Worm (Caenorhabditis elegans) whole organism, midembryonic: ENCODE measurements around the gene fbxa-75.

Experiments used
- T22C8.4 ChIP-seq: fragments of 200-800 bp; sonication (Bioruptor generic); IDR thresholded peaks from 2 replicates; pipeline ENCODE4 v1.3.6; 2022; ENCODE audit warnings: missing genetic modification characterization, missing compliant biosample characterization
- cog-1 ChIP-seq: sonication (generic microtip); optimal IDR thresholded peaks from 2 replicates; lab custom pipeline; 2016; ENCODE audit warnings: missing genetic modification characterization, missing compliant biosample characterization
- flt-1 ChIP-seq: fragments of 200-800 bp; sonication (Bioruptor generic); IDR thresholded peaks from 2 replicates; pipeline ENCODE4 v1.3.6; 2022; ENCODE audit warnings: missing genetic modification characterization, missing compliant biosample characterization
- klf-2 ChIP-seq: fragments of 200-800 bp; sonication (Bioruptor generic); conservative IDR thresholded peaks from 2 replicates; pipeline ENCODE4 v1.3.6; 2022; ENCODE audit warnings: missing genetic modification reagents, missing genetic modification characterization, missing compliant biosample characterization
- med-1 ChIP-seq: sonication (generic microtip); optimal IDR thresholded peaks from 2 replicates; lab custom pipeline; 2017; ENCODE audit warnings: missing genetic modification characterization, mild to moderate bottlenecking, missing compliant biosample characterization, antibody characterized with exemption, missing genetic modification reagents; ENCODE audit not compliant: insufficient read depth
- ref-1 ChIP-seq: fragments of 200-800 bp; sonication (Bioruptor generic); conservative IDR thresholded peaks from 2 replicates; pipeline ENCODE4 v1.3.6; 2022; ENCODE audit warnings: missing genetic modification reagents, missing genetic modification characterization, missing compliant biosample characterization
- tab-1 ChIP-seq: fragments of 200-800 bp; sonication (Bioruptor generic); IDR thresholded peaks from 2 replicates; pipeline ENCODE4 v1.3.6; 2022; ENCODE audit warnings: missing genetic modification characterization, missing compliant biosample characterization
- ztf-23 ChIP-seq: fragments of 200-800 bp; sonication (Bioruptor generic); IDR thresholded peaks from 2 replicates; pipeline ENCODE4 v1.3.6; 2022; ENCODE audit warnings: missing genetic modification reagents, missing genetic modification characterization, missing compliant biosample characterization
- ztf-29 ChIP-seq: fragments of 200-800 bp; sonication (Bioruptor generic); IDR thresholded peaks from 2 replicates; pipeline ENCODE4 v1.3.6; 2022; ENCODE audit warnings: missing genetic modification reagents, missing genetic modification characterization, missing compliant biosample characterization

fbxa-75 gene

DNA sequence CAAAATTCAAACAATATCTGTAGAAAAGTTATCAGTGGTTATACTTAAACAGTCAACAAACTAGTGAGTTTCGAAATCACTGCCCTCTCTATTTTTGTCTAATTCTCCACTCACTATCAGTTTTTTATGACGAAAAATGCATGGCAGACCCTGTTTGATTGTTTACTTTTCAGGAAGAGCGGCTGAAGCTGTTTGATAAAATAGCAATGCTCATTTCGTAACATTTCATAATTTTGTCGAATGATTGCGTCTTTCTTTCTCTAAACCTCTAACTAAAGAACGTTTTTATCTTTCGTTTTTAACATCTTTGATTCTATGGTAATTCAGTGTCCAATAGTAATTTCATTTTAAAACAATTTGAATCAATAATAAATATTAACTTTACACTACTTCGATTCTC, 24.3 kb upstream of the fbxa-75 start:
- no peak for TF ChIP-seq ztf-23 (GFP tag; lab: Robert Waterston, UW)
- no peak for TF ChIP-seq ref-1 (GFP tag; lab: Robert Waterston, UW)
- no peak for TF ChIP-seq klf-2 (GFP tag; lab: Robert Waterston, UW)
- TF ChIP-seq flt-1 (GFP tag; lab: Robert Waterston, UW), result no peak
- TF ChIP-seq cog-1 (tag; lab: Kevin White, UChicago), result no peak
- TF ChIP-seq ztf-29 (GFP tag; lab: Robert Waterston, UW), result no peak
- TF ChIP-seq med-1, result no peak
- no peak for TF ChIP-seq T22C8.4 (GFP tag; lab: Robert Waterston, UW)
- TF ChIP-seq tab-1 (GFP tag; lab: Robert Waterston, UW), result no peak

ce11 chrIII:1284584-1285046, 18.9 kb upstream of the fbxa-75 start, which contains the start of gene fbxa-37:
fbxa-37 (plus strand) TSS chrIII:1284996.
- TF ChIP-seq cog-1 (tag; lab: Kevin White, UChicago) (no peak), ztf-23 (GFP tag; lab: Robert Waterston, UW) (no peak), ztf-29 (GFP tag; lab: Robert Waterston, UW) (no peak), klf-2 (GFP tag; lab: Robert Waterston, UW) (no peak), med-1 (no peak), tab-1 (GFP tag; lab: Robert Waterston, UW) (no peak), ref-1 (GFP tag; lab: Robert Waterston, UW) (no peak), T22C8.4 (GFP tag; lab: Robert Waterston, UW) (no peak), flt-1 (GFP tag; lab: Robert Waterston, UW) (no peak)

DNA sequence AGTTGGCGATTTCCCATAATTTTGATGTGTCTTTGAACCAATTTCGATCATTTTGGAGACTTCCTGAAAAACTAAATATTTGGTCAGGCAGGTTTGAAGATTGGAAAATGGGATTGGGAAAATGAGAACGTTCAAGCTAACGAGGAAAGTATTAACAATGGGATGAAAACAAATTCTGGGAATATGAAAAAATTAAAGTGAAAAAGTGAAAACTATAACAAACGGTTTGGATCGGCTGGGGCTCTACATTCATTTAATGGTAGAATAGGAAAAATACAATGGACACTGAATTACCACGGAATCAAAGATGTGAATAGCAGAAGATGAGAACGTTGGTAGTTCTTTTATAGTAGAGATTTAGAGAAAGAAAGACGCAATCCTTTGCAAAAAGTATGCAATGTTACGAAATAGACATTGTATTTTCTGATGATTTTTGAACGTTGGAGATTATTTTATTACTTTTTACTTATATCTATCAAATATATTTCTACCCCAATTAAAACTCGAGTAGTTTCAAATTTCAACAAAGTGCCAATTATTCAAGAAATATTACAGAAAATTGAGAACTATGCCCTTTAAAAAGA, 14.9 kb upstream of the fbxa-75 start, which contains the start of gene fbxa-50:
fbxa-50 (minus strand) TSS at position 51 of the 584 bp plus-strand sequence.
- TF ChIP-seq ref-1 (GFP tag; lab: Robert Waterston, UW) (no peak), ztf-23 (GFP tag; lab: Robert Waterston, UW) (no peak)

ce11 chrIII:1289139-1289538, 14.4 kb upstream of the fbxa-75 start:
- TF ChIP-seq med-1, result no peak
- TF ChIP-seq ref-1 (GFP tag; lab: Robert Waterston, UW), result no peak
- TF ChIP-seq ztf-29 (GFP tag; lab: Robert Waterston, UW), result no peak
- no peak for TF ChIP-seq cog-1 (tag; lab: Kevin White, UChicago)
- TF ChIP-seq klf-2 (GFP tag; lab: Robert Waterston, UW), result no peak
- no peak for TF ChIP-seq tab-1 (GFP tag; lab: Robert Waterston, UW)
- TF ChIP-seq ztf-23 (GFP tag; lab: Robert Waterston, UW), result no peak
- no peak for TF ChIP-seq T22C8.4 (GFP tag; lab: Robert Waterston, UW)
- TF ChIP-seq flt-1 (GFP tag; lab: Robert Waterston, UW), result no peak

ce11 chrIII:1293135-1293534, 10.4 kb upstream of the fbxa-75 start, which contains the start of gene fbxa-36:
fbxa-36 (minus strand) TSS chrIII:1293235.
- TF ChIP-seq cog-1 (tag; lab: Kevin White, UChicago) (no peak), tab-1 (GFP tag; lab: Robert Waterston, UW) (no peak), flt-1 (GFP tag; lab: Robert Waterston, UW) (no peak), ztf-23 (GFP tag; lab: Robert Waterston, UW) (no peak), ref-1 (GFP tag; lab: Robert Waterston, UW) (no peak), ztf-29 (GFP tag; lab: Robert Waterston, UW) (no peak), T22C8.4 (GFP tag; lab: Robert Waterston, UW) (no peak), med-1 (no peak), klf-2 (GFP tag; lab: Robert Waterston, UW) (no peak)

DNA sequence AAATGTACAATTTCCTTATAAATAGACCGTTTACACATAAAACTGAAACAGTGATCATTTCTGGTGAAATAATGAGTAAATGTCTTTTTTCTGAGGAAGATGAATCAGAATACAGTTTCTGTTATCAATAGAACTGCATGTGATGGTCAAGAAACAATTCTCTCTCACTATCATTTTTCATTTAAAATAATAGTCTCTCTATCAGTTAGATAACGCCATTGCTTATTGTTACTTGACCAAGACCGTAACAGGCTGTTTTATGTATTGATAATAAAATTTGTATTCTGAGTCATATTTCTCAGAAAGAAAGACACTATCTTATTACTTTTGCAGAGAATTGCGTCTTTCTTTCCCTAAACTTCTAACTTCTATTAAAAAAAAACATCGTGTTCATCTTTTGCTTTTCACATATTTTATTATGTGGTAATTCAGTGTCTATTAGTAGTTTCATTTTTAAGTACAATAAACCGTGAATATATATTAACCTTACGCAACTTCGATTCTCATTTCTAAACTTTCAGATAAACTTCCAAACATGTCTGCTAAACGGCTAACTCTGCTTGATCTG, 8.3 kb upstream of the fbxa-75 start, which contains the start of gene fbxa-35:
fbxa-35 (plus strand) TSS at position 518 of the 568 bp plus-strand sequence.
- no peak for TF ChIP-seq med-1
- TF ChIP-seq cog-1 (tag; lab: Kevin White, UChicago), result no peak

DNA sequence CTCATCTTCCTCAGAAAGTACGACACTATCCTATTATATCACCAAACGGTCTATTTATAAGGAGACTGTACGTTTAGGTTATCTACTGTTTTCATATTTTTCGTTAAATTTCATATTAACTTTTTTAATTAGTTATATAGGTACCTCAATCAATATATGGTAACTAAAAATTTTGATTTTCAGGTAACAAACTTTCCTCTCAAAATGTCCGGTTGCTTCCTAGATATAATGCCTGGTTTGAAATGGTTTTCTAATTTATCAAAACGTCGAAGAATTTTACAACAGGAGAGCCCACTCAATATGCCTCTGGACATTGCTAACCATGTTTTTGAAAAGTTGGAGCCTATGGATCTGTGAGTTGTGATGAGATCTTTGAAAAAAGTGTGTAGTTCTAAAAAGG, 5.9 kb upstream of the fbxa-75 start, which contains the start of gene fbxa-28:
fbxa-28 (plus strand) TSS at position 301 of the 400 bp plus-strand sequence.
- no peak for TF ChIP-seq flt-1 (GFP tag; lab: Robert Waterston, UW)
- no peak for TF ChIP-seq klf-2 (GFP tag; lab: Robert Waterston, UW)
- TF ChIP-seq cog-1 (tag; lab: Kevin White, UChicago), result no peak
- no peak for TF ChIP-seq ztf-29 (GFP tag; lab: Robert Waterston, UW)

DNA sequence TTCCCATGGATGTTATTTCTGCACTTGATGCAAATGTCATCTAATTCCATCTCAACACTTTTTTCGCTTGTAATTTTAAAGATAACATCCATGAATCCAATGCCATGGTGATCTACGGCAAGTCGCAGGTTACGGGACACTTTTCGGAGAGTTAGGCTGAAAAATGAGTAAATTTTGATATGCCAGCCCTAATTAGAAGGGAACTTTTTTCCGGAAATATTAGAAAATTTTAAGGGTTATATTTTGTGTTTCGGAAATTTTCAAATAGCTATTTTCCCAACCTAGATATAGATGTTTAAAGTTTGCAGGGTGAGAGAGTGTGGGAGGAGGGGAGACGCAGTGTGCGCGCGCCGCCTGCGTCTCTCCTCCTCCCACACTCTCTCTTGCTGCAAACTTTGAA, 3.8 kb downstream of the fbxa-75 start:
- TF ChIP-seq ztf-29 (GFP tag; lab: Robert Waterston, UW) (no peak), ztf-23 (GFP tag; lab: Robert Waterston, UW) (no peak), T22C8.4 (GFP tag; lab: Robert Waterston, UW) (no peak), klf-2 (GFP tag; lab: Robert Waterston, UW) (no peak), med-1 (no peak), ref-1 (GFP tag; lab: Robert Waterston, UW) (no peak), flt-1 (GFP tag; lab: Robert Waterston, UW) (no peak), tab-1 (GFP tag; lab: Robert Waterston, UW) (no peak), cog-1 (tag; lab: Kevin White, UChicago) (no peak)

- no peak for TF ChIP-seq klf-2 (GFP tag; lab: Robert Waterston, UW)
- TF ChIP-seq T22C8.4 (GFP tag; lab: Robert Waterston, UW), result no peak
- TF ChIP-seq ref-1 (GFP tag; lab: Robert Waterston, UW), result no peak
- TF ChIP-seq cog-1 (tag; lab: Kevin White, UChicago), result no peak
- TF ChIP-seq ztf-23 (GFP tag; lab: Robert Waterston, UW), result no peak
- no peak for TF ChIP-seq flt-1 (GFP tag; lab: Robert Waterston, UW)
- no peak for TF ChIP-seq med-1
- TF ChIP-seq ztf-29 (GFP tag; lab: Robert Waterston, UW), result no peak
- no peak for TF ChIP-seq tab-1 (GFP tag; lab: Robert Waterston, UW)
Observed at ce11 chrIII:1308209-1308608, 4.7 kb downstream of the fbxa-75 start, which contains the start of gene fbxa-79. fbxa-79 (minus strand) TSS chrIII:1308294.
